Fruit fly (Drosophila melanogaster) whole organism, wandering third instar larva: ENCODE data around the gene jet.

ENCODE experiments used
- Abd-B ChIP-seq: fragments of >200 bp; optimal IDR thresholded peaks from 2 replicates; lab custom pipeline; 2017; ENCODE audit warnings: missing biosample characterization, missing genetic modification characterization
- CG32264 ChIP-seq: fragments of 200-800 bp; sonication (Bioruptor generic); optimal IDR thresholded peaks from 2 replicates; lab custom pipeline; 2016; ENCODE audit warnings: missing biosample characterization, missing genetic modification characterization
- CG9705 ChIP-seq: fragments of 200-800 bp; sonication (Bioruptor generic); optimal IDR thresholded peaks from 2 replicates; lab custom pipeline; 2018; ENCODE audit warnings: missing biosample characterization, mild to moderate bottlenecking, missing genetic modification characterization
- CrebA ChIP-seq: fragments of 200-800 bp; sonication (Bioruptor generic); optimal IDR thresholded peaks from 2 replicates; lab custom pipeline; 2016; ENCODE audit warnings: missing biosample characterization, mild to moderate bottlenecking, missing genetic modification characterization, borderline replicate concordance
- Dfd ChIP-seq: fragments of >200 bp; optimal IDR thresholded peaks from 2 replicates; lab custom pipeline; 2017; ENCODE audit warnings: missing biosample characterization, missing genetic modification characterization
- Dif ChIP-seq: fragments of 200-275, 200-300 bp; sonication (Bioruptor generic); optimal IDR thresholded peaks from 2 replicates; lab custom pipeline; 2018; ENCODE audit warnings: missing biosample characterization, missing genetic modification characterization; ENCODE audit not compliant: partially characterized antibody
- Hnf4 ChIP-seq: fragments of 200-800 bp; sonication (Bioruptor generic); optimal IDR thresholded peaks from 2 replicates; lab custom pipeline; 2016; ENCODE audit warnings: missing biosample characterization, mild to moderate bottlenecking, missing genetic modification characterization
- Hr78 ChIP-seq: fragments of >200 bp; optimal IDR thresholded peaks from 2 replicates; lab custom pipeline; 2017; ENCODE audit warnings: missing biosample characterization, missing genetic modification characterization
- Hr83 ChIP-seq: fragments of 200-300 bp; sonication (Bioruptor generic); optimal IDR thresholded peaks from 2 replicates; lab custom pipeline; 2016; ENCODE audit warnings: missing biosample characterization, mild to moderate bottlenecking, missing genetic modification characterization, moderate library complexity; ENCODE audit not compliant: poor library complexity, severe bottlenecking
- Jra ChIP-seq: sonication (Bioruptor generic); optimal IDR thresholded peaks from 2 replicates; lab custom pipeline; 2016; ENCODE audit warnings: missing biosample characterization, missing genetic modification characterization
- Mio ChIP-seq: sonication (Bioruptor generic); optimal IDR thresholded peaks from 2 replicates; lab custom pipeline; 2016; ENCODE audit warnings: missing biosample characterization, missing genetic modification characterization
- N ChIP-seq: fragments of >200 bp; optimal IDR thresholded peaks from 2 replicates; lab custom pipeline; 2018; ENCODE audit warnings: missing biosample characterization, missing external identifiers, missing genetic modification characterization
- OdsH ChIP-seq: fragments of 200-800 bp; sonication (Bioruptor generic); optimal IDR thresholded peaks from 2 replicates; lab custom pipeline; 2016; ENCODE audit warnings: missing biosample characterization, mild to moderate bottlenecking, missing genetic modification characterization
- Rel ChIP-seq, 2 experiments: fragments of 200-800 bp; sonication (Bioruptor generic) in 1 of 2; optimal IDR thresholded peaks; 2 replicates in 1 of 2; 3 replicates in 1 of 2; lab custom pipeline; 2016 to 2019; ENCODE audit warnings: mild to moderate bottlenecking in 2 of 2, missing biosample characterization in 2 of 2, missing genetic modification characterization in 2 of 2, moderate library complexity in 1 of 2
- Sp1 ChIP-seq: fragments of 200-800 bp; sonication (Bioruptor generic); optimal IDR thresholded peaks from 3 replicates; lab custom pipeline; 2019; ENCODE audit warnings: missing biosample characterization, mild to moderate bottlenecking, missing genetic modification characterization, moderate library complexity
- Vsx2 ChIP-seq: fragments of 200-300, 225-300 bp; sonication (Bioruptor generic); optimal IDR thresholded peaks from 2 replicates; lab custom pipeline; 2018; ENCODE audit warnings: missing biosample characterization, missing genetic modification characterization; ENCODE audit not compliant: partially characterized antibody
- br ChIP-seq: fragments of 200-800 bp; sonication (Bioruptor generic); optimal IDR thresholded peaks from 2 replicates; lab custom pipeline; 2016; ENCODE audit warnings: missing biosample characterization, missing genetic modification characterization
- brk ChIP-seq: fragments of 200-800 bp; sonication (Bioruptor generic); optimal IDR thresholded peaks from 2 replicates; lab custom pipeline; 2016; ENCODE audit warnings: missing biosample characterization, mild to moderate bottlenecking, missing genetic modification characterization
- dl ChIP-seq, 2 experiments: fragments of 175-275, 200-275 bp in 1 of 2; fragments of 200-275 bp in 1 of 2; sonication (Bioruptor generic); optimal IDR thresholded peaks; lab custom pipeline; 2018; ENCODE audit warnings: mild to moderate bottlenecking in 2 of 2, missing biosample characterization in 2 of 2, missing genetic modification characterization in 2 of 2, moderate library complexity in 2 of 2; ENCODE audit not compliant: partially characterized antibody in 2 of 2, insufficient read depth in 1 of 2
- dmrt93B ChIP-seq: fragments of 200-800 bp; sonication (Bioruptor generic); optimal IDR thresholded peaks from 2 replicates; lab custom pipeline; 2018; ENCODE audit warnings: missing biosample characterization, mild to moderate bottlenecking, missing genetic modification characterization
- ey ChIP-seq: fragments of 200-800 bp; sonication (Bioruptor generic); optimal IDR thresholded peaks from 2 replicates; lab custom pipeline; 2016; ENCODE audit warnings: missing biosample characterization, missing genetic modification characterization
- foxo ChIP-seq, 2 experiments: fragments of 200-800 bp; sonication (Bioruptor generic); optimal IDR thresholded peaks; 2 replicates in 1 of 2; 3 replicates in 1 of 2; lab custom pipeline; 2016 to 2017; ENCODE audit warnings: missing biosample characterization in 2 of 2, missing genetic modification characterization in 2 of 2
- fru ChIP-seq: fragments of 200-800 bp; sonication (Bioruptor generic); optimal IDR thresholded peaks from 3 replicates; lab custom pipeline; 2016; ENCODE audit warnings: missing biosample characterization, mild to moderate bottlenecking, missing genetic modification characterization
- h ChIP-seq: fragments of 200-800 bp; sonication (Bioruptor generic); optimal IDR thresholded peaks from 3 replicates; lab custom pipeline; 2016; ENCODE audit warnings: missing biosample characterization, mild to moderate bottlenecking, missing genetic modification characterization
- jim ChIP-seq: fragments of 175-275, 200-325 bp; sonication (Bioruptor generic); optimal IDR thresholded peaks from 2 replicates; lab custom pipeline; 2016; ENCODE audit warnings: missing biosample characterization, mild to moderate bottlenecking, missing genetic modification characterization
- lola ChIP-seq: fragments of >200 bp; optimal IDR thresholded peaks from 2 replicates; lab custom pipeline; 2017; ENCODE audit warnings: missing biosample characterization, missing genetic modification characterization
- pan ChIP-seq: fragments of >200 bp; optimal IDR thresholded peaks from 2 replicates; lab custom pipeline; 2017
- psq ChIP-seq: fragments of 200-800 bp; sonication (Bioruptor generic); optimal IDR thresholded peaks from 3 replicates; lab custom pipeline; 2017; ENCODE audit warnings: missing biosample characterization, mild to moderate bottlenecking, missing genetic modification characterization, moderate library complexity
- rgr ChIP-seq: fragments of 200-800 bp; sonication (Bioruptor generic); optimal IDR thresholded peaks from 3 replicates; lab custom pipeline; 2016; ENCODE audit warnings: missing biosample characterization, mild to moderate bottlenecking, missing genetic modification characterization
- sage ChIP-seq: fragments of 200-800 bp; sonication (Bioruptor generic); optimal IDR thresholded peaks from 2 replicates; lab custom pipeline; 2016; ENCODE audit warnings: missing biosample characterization, mild to moderate bottlenecking, missing genetic modification characterization
- sv ChIP-seq: fragments of 200-800 bp; sonication (Bioruptor generic); optimal IDR thresholded peaks from 3 replicates; lab custom pipeline; 2016; ENCODE audit warnings: missing biosample characterization, missing genetic modification characterization
- tai ChIP-seq: sonication (Bioruptor generic); optimal IDR thresholded peaks from 2 replicates; lab custom pipeline; 2016; ENCODE audit warnings: missing biosample characterization, missing genetic modification characterization
- usp ChIP-seq: fragments of >200 bp; optimal IDR thresholded peaks from 2 replicates; lab custom pipeline; 2017; ENCODE audit warnings: missing biosample characterization, missing genetic modification characterization
- woc ChIP-seq: sonication (Bioruptor generic); optimal IDR thresholded peaks from 2 replicates; lab custom pipeline; 2016; ENCODE audit warnings: missing biosample characterization, mild to moderate bottlenecking, missing genetic modification characterization

Gene jet

dm6 chr2L:4945300-4945699, 4.3 kb downstream of the jet start, which contains the start of the genes mRpL24 and betaggt-I (continued):
- TF ChIP-seq foxo (GFP tag; optimal IDR thresholded peaks at IDR 0.05; lab: Kevin White, UChicago) = peak; percentile 5 to 98
- peak; percentile 97 for TF ChIP-seq h
- peak; percentile 70 for TF ChIP-seq CG32264 (GFP tag; lab: Kevin White, UChicago)

dm6 chr2L:4942257-4942792, 7.3 kb downstream of the jet start, which contains the start of gene synr:
TSS of gene synr (plus strand) at chr2L:4942742.
- no peak for TF ChIP-seq rgr (GFP tag; lab: Kevin White, UChicago)
- TF ChIP-seq dmrt93B (GFP tag; lab: Kevin White, UChicago) = no peak
- no peak for TF ChIP-seq pan (lab: Kevin White, UChicago)
- TF ChIP-seq Abd-B (GFP tag; lab: Kevin White, UChicago) = no peak
- TF ChIP-seq tai (GFP tag; lab: Kevin White, UChicago) = no peak

- TF ChIP-seq OdsH (GFP tag; lab: Kevin White, UChicago) (peak; percentile 48), Hr78 (no peak), sage (no peak), Dif (GFP tag; lab: Kevin White, UChicago) (no peak), rgr (GFP tag; lab: Kevin White, UChicago) (peak; percentile 65), brk (GFP tag; lab: Kevin White, UChicago) (peak; percentile 70), foxo (GFP tag; optimal IDR thresholded peaks at IDR 0.05; lab: Kevin White, UChicago) (peak in 1 of 2 experiments; percentile 8), psq (GFP tag; lab: Kevin White, UChicago) (peak; percentile 15), jim (peak; percentile 5), Hr83 (GFP tag; lab: Kevin White, UChicago) (peak; percentile 95), h (peak; percentile 80), Hnf4 (peak; percentile 28), fru (GFP tag; lab: Kevin White, UChicago) (peak; percentile 57), Sp1 (GFP tag; lab: Kevin White, UChicago) (peak; percentile 22), CrebA (peak; percentile 2)
- TF ChIP-seq, all 38 proteins: peak for 12
Measured at dm6 chr2L:4937060-4937459, 12.5 kb downstream of the jet start, which contains the start of gene Sgs1. TSS of gene Sgs1 (plus strand) at chr2L:4937409.

dm6 chr2L:4936325-4936869, 13.2 kb downstream of the jet start, which contains the start of gene hoe2:
TSS of gene hoe2 (minus strand) at chr2L:4936450.
- no peak for TF ChIP-seq sv (GFP tag; lab: Kevin White, UChicago)
- TF ChIP-seq OdsH (GFP tag; lab: Kevin White, UChicago) = no peak
- no peak for TF ChIP-seq pan (lab: Kevin White, UChicago)
- TF ChIP-seq woc (GFP tag; lab: Kevin White, UChicago) = no peak
- no peak for TF ChIP-seq Mio (GFP tag; lab: Kevin White, UChicago)
- TF ChIP-seq dl (GFP tag; optimal IDR thresholded peaks at IDR 0.05; lab: Kevin White, UChicago; ENCODE audit: insufficient read depth in 1 of 2, partially characterized antibody in 2 of 2) = no peak
- no peak for TF ChIP-seq Sp1 (GFP tag; lab: Kevin White, UChicago)
- TF ChIP-seq jim = no peak

DNA sequence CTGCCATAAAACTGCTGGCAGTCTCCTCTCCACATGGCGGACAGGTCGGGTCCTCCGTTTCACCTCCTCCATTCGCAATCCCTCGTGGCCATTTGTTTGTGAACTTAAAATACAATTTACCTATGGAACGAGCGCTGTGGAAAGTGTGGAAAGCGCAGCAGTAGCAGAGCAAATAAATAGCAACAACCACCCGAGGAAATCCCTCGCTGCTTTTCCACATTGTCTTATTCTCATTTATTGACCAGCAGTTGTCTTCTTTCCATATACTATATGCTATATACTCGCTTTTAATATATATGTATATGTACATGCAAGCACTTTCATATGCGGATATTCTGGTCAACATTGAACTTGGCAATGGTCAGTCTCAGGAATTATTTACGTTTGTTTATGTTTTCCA, 17.3 kb downstream of the jet start, which contains the start of gene hoe1:
TSS of gene hoe1 (minus strand) at position 101 of the 400 bp plus-strand sequence.
- TF ChIP-seq CrebA (no peak), OdsH (GFP tag; lab: Kevin White, UChicago) (no peak), br (no peak), CG9705 (GFP tag; lab: Kevin White, UChicago) (no peak), Dfd (GFP tag; lab: Kevin White, UChicago) (no peak), fru (GFP tag; lab: Kevin White, UChicago) (no peak), dl (GFP tag; optimal IDR thresholded peaks at IDR 0.05; lab: Kevin White, UChicago; ENCODE audit: insufficient read depth in 1 of 2, partially characterized antibody in 2 of 2) (no peak)

DNA sequence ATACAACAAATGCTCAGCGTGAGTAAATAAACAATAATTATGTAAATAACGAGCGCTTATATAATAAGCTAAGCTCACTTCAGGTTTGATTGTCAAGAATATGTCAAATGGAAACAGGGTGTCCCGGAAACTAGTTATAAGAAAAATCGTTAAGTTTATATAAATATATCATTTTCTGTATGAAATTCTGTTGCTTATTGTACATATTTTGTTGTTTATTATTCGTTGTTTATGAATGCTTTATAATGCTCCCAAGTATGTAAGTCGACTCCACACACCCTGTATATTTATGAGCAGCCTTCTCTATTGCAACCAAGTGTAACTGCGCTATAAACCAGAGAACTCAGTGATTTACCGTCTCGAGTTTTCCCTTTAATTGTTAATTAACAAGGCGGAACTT, 19.0 kb downstream of the jet start:
- no peak for TF ChIP-seq N
- no peak for TF ChIP-seq CrebA
- no peak for TF ChIP-seq Jra
- no peak for TF ChIP-seq sage
- TF ChIP-seq foxo (GFP tag; optimal IDR thresholded peaks at IDR 0.05; lab: Kevin White, UChicago) = no peak
- no peak for TF ChIP-seq Abd-B (GFP tag; lab: Kevin White, UChicago)
- TF ChIP-seq fru (GFP tag; lab: Kevin White, UChicago) = no peak
- no peak for TF ChIP-seq h
- TF ChIP-seq sv (GFP tag; lab: Kevin White, UChicago) = no peak
- no peak for TF ChIP-seq lola (GFP tag; lab: Kevin White, UChicago)
- no peak for TF ChIP-seq psq (GFP tag; lab: Kevin White, UChicago)
- TF ChIP-seq Hr78 = no peak
- no peak for TF ChIP-seq Rel (GFP tag; optimal IDR thresholded peaks at IDR 0.05; lab: Kevin White, UChicago)
- TF ChIP-seq Rel (tag; optimal IDR thresholded peaks at IDR 0.05; lab: Kevin White, UChicago) = no peak
- no peak for TF ChIP-seq ey (GFP tag; lab: Kevin White, UChicago)
- no peak for TF ChIP-seq rgr (GFP tag; lab: Kevin White, UChicago)
- no peak for TF ChIP-seq usp (GFP tag; lab: Kevin White, UChicago)
- TF ChIP-seq jim = no peak
- TF ChIP-seq woc (GFP tag; lab: Kevin White, UChicago) = no peak
- no peak for TF ChIP-seq Vsx2 (GFP tag; lab: Kevin White, UChicago)
- TF ChIP-seq dmrt93B (GFP tag; lab: Kevin White, UChicago) = no peak
